Fruit fly (Drosophila melanogaster) whole organism, embryonic: Measurements from ENCODE around the gene Faa.

ENCODE experiments used
- Ada2b ChIP-seq: fragments of 200-800 bp; sonication (Bioruptor generic); IDR thresholded peaks from 2 replicates; pipeline ENCODE4 v1.3.6; 2022; ENCODE audit warnings: missing biosample characterization, missing genetic modification characterization
- Aef1 ChIP-seq: fragments of 200-800 bp; sonication (Bioruptor generic); IDR thresholded peaks from 3 replicates; pipeline ENCODE4 v1.3.6; 2022; ENCODE audit warnings: missing biosample characterization, missing genetic modification characterization
- Antp ChIP-seq: fragments of 200-800 bp; sonication (Bioruptor generic); optimal IDR thresholded peaks from 3 replicates; lab custom pipeline; 2016; ENCODE audit warnings: missing biosample characterization, missing genetic modification characterization
- CG10321 ChIP-seq: fragments of 200-800 bp; sonication (Bioruptor generic); IDR thresholded peaks from 2 replicates; pipeline ENCODE4 v1.3.6; 2022; ENCODE audit warnings: missing biosample characterization, missing genetic modification characterization
- CG11085 ChIP-seq: fragments of 200-800 bp; sonication (Bioruptor generic); IDR thresholded peaks from 2 replicates; pipeline ENCODE4 v1.3.6; 2022; ENCODE audit warnings: missing biosample characterization, missing genetic modification characterization
- CG12104 ChIP-seq: fragments of 200-800 bp; sonication (Bioruptor generic); optimal IDR thresholded peaks from 3 replicates; lab custom pipeline; 2016; ENCODE audit warnings: missing biosample characterization, missing genetic modification characterization
- CG1233 ChIP-seq: fragments of 200-800 bp; sonication (Bioruptor generic); optimal IDR thresholded peaks from 4 replicates; lab custom pipeline; 2018; ENCODE audit warnings: missing biosample characterization, mild to moderate bottlenecking, missing genetic modification characterization
- CG13123 ChIP-seq: fragments of 200-800 bp; sonication (Bioruptor generic); optimal IDR thresholded peaks from 2 replicates; lab custom pipeline; 2016; ENCODE audit warnings: missing biosample characterization, missing genetic modification characterization
- CG13287 ChIP-seq: fragments of 200-800 bp; sonication (Bioruptor generic); IDR thresholded peaks from 2 replicates; pipeline ENCODE4 v1.3.6; 2022; ENCODE audit warnings: missing biosample characterization, missing genetic modification characterization; ENCODE audit not compliant: partially characterized antibody
- CG16815 ChIP-seq: fragments of 200-800 bp; sonication (Bioruptor generic); optimal IDR thresholded peaks from 3 replicates; lab custom pipeline; 2017; ENCODE audit warnings: missing biosample characterization, mild to moderate bottlenecking, missing genetic modification characterization
- CG17385 ChIP-seq: fragments of 200-800 bp; sonication (Bioruptor generic); optimal IDR thresholded peaks from 3 replicates; lab custom pipeline; 2018; ENCODE audit warnings: missing biosample characterization, mild to moderate bottlenecking, missing genetic modification characterization
- CG2120 ChIP-seq: fragments of 200-800 bp; sonication (Bioruptor generic); optimal IDR thresholded peaks from 3 replicates; lab custom pipeline; 2016; ENCODE audit warnings: missing biosample characterization, missing genetic modification characterization
- CG2129 ChIP-seq: fragments of 200-800 bp; sonication (Bioruptor generic); IDR thresholded peaks from 2 replicates; pipeline ENCODE4 v1.3.6; 2022; ENCODE audit warnings: missing biosample characterization, missing genetic modification characterization; ENCODE audit not compliant: partially characterized antibody
- CG2678 ChIP-seq: fragments of 200-800 bp; sonication (Bioruptor generic); optimal IDR thresholded peaks from 3 replicates; lab custom pipeline; 2019; ENCODE audit warnings: missing biosample characterization, mild to moderate bottlenecking, missing genetic modification characterization, moderate library complexity
- CG4360 ChIP-seq: fragments of 200-800 bp; sonication (Bioruptor generic); IDR thresholded peaks from 2 replicates; pipeline ENCODE4 v1.3.6; 2022; ENCODE audit warnings: missing biosample characterization, missing genetic modification characterization
- CG6654 ChIP-seq: fragments of 200-800 bp; sonication (Bioruptor generic); optimal IDR thresholded peaks from 2 replicates; lab custom pipeline; 2017; ENCODE audit warnings: missing biosample characterization, mild to moderate bottlenecking, missing genetic modification characterization
- CG7372 ChIP-seq: fragments of 200-800 bp; sonication (Bioruptor generic); IDR thresholded peaks from 2 replicates; pipeline ENCODE4 v1.3.6; 2022; ENCODE audit warnings: missing biosample characterization, missing genetic modification characterization
- CG7556 ChIP-seq: fragments of 200-800 bp; sonication (Bioruptor generic); optimal IDR thresholded peaks from 2 replicates; lab custom pipeline; 2017; ENCODE audit warnings: missing biosample characterization, mild to moderate bottlenecking, missing genetic modification characterization
- Ets65A ChIP-seq: fragments of 200-800 bp; sonication (Bioruptor generic); peaks from one replicate; lab custom pipeline; 2016; ENCODE audit warnings: missing biosample characterization, missing genetic modification characterization
- HLH3B ChIP-seq: fragments of 200-800 bp; sonication (Bioruptor generic); IDR thresholded peaks from 2 replicates; pipeline ENCODE4 v1.3.6; 2022; ENCODE audit warnings: missing biosample characterization, missing genetic modification characterization
- Hr51 ChIP-seq, 2 experiments: fragments of 200-800 bp; sonication (Bioruptor generic); optimal IDR thresholded peaks; 2 replicates in 1 of 2; 3 replicates in 1 of 2; lab custom pipeline; 2016 to 2018; ENCODE audit warnings: missing biosample characterization in 2 of 2, missing genetic modification characterization in 2 of 2, mild to moderate bottlenecking in 1 of 2, moderate library complexity in 1 of 2
- Nf-YB ChIP-seq: fragments of 200-800 bp; sonication (Bioruptor generic); optimal IDR thresholded peaks from 3 replicates; lab custom pipeline; 2019; ENCODE audit warnings: missing biosample characterization, mild to moderate bottlenecking, missing genetic modification characterization, moderate library complexity
- Opbp ChIP-seq: fragments of 200-800 bp; sonication (Bioruptor generic); IDR thresholded peaks from 3 replicates; pipeline ENCODE4 v1.3.6; 2022; ENCODE audit warnings: missing biosample characterization, missing genetic modification characterization; ENCODE audit not compliant: partially characterized antibody
- Taf1 ChIP-seq: fragments of 200-800 bp; sonication (Bioruptor generic); IDR thresholded peaks from 2 replicates; pipeline ENCODE4 v1.3.6; 2022; ENCODE audit warnings: missing biosample characterization, missing genetic modification characterization
- amos ChIP-seq: fragments of 200-800 bp; sonication (Bioruptor generic); IDR thresholded peaks from 2 replicates; pipeline ENCODE4 v1.3.6; 2022; ENCODE audit warnings: missing biosample characterization, missing genetic modification characterization; ENCODE audit not compliant: partially characterized antibody
- ash1 ChIP-seq: fragments of 200-800 bp; sonication (Bioruptor generic); optimal IDR thresholded peaks from 2 replicates; lab custom pipeline; 2018; ENCODE audit warnings: missing biosample characterization, mild to moderate bottlenecking, missing genetic modification characterization
- bab2 ChIP-seq: fragments of 200-800 bp; sonication (Bioruptor generic); optimal IDR thresholded peaks from 2 replicates; lab custom pipeline; 2016; ENCODE audit warnings: missing biosample characterization, missing genetic modification characterization
- bbx ChIP-seq: fragments of 200-800 bp; sonication (Bioruptor generic); IDR thresholded peaks from 2 replicates; pipeline ENCODE4 v1.3.6; 2022; ENCODE audit warnings: missing biosample characterization, missing genetic modification characterization; ENCODE audit not compliant: partially characterized antibody
- cato ChIP-seq: fragments of 200-800 bp; sonication (Bioruptor generic); optimal IDR thresholded peaks from 2 replicates; lab custom pipeline; 2016; ENCODE audit warnings: missing biosample characterization, missing genetic modification characterization, borderline replicate concordance
- cwo ChIP-seq: fragments of 200-800 bp; sonication (Bioruptor generic); optimal IDR thresholded peaks from 3 replicates; lab custom pipeline; 2017; ENCODE audit warnings: missing biosample characterization, missing genetic modification characterization, mild to moderate bottlenecking, moderate library complexity, missing genetic modification reagents
- ems ChIP-seq: fragments of 200-800 bp; sonication (Bioruptor generic); optimal IDR thresholded peaks from 3 replicates; lab custom pipeline; 2016; ENCODE audit warnings: missing biosample characterization, missing genetic modification characterization
- eve ChIP-seq, 2 experiments: fragments of >200 bp; optimal IDR thresholded peaks; 2 replicates each; lab custom pipeline; 2017; ENCODE audit warnings: missing biosample characterization in 2 of 2, missing genetic modification characterization in 2 of 2
- fd102C ChIP-seq: fragments of 200-800 bp; sonication (Bioruptor generic); optimal IDR thresholded peaks from 2 replicates; lab custom pipeline; 2018; ENCODE audit warnings: missing biosample characterization, mild to moderate bottlenecking, missing genetic modification characterization, moderate library complexity
- hbn ChIP-seq: fragments of 200-800 bp; sonication (Bioruptor generic); IDR thresholded peaks from 2 replicates; pipeline ENCODE4 v1.3.6; 2022; ENCODE audit warnings: missing biosample characterization, missing genetic modification characterization; ENCODE audit not compliant: partially characterized antibody
- jigr1 ChIP-seq: fragments of 200-800 bp; sonication (Bioruptor generic); IDR thresholded peaks from 3 replicates; pipeline ENCODE4 v1.3.6; 2022; ENCODE audit warnings: missing biosample characterization, missing genetic modification characterization
- knrl ChIP-seq: fragments of 200-800 bp; sonication (Bioruptor generic); IDR thresholded peaks from 3 replicates; pipeline ENCODE4 v1.3.6; 2022; ENCODE audit warnings: missing biosample characterization, missing genetic modification characterization; ENCODE audit not compliant: partially characterized antibody
- mam ChIP-seq: fragments of 200-800 bp; sonication (Bioruptor generic); optimal IDR thresholded peaks from 3 replicates; lab custom pipeline; 2016; ENCODE audit warnings: missing biosample characterization, missing genetic modification characterization
- org-1 ChIP-seq: fragments of 200-800 bp; sonication (Bioruptor generic); optimal IDR thresholded peaks from 2 replicates; lab custom pipeline; 2017; ENCODE audit warnings: missing biosample characterization, missing genetic modification characterization
- p53 ChIP-seq: fragments of 200-800 bp; sonication (Bioruptor generic); optimal IDR thresholded peaks from 2 replicates; lab custom pipeline; 2016; ENCODE audit warnings: missing biosample characterization, missing genetic modification characterization
- pb ChIP-seq: fragments of 200-800 bp; sonication (Bioruptor generic); optimal IDR thresholded peaks from 3 replicates; lab custom pipeline; 2016; ENCODE audit warnings: missing biosample characterization, missing genetic modification characterization
- prd ChIP-seq, 3 experiments: fragments of >200 bp in 2 of 3; fragments of 200-800 bp in 1 of 3; sonication (Bioruptor generic) in 1 of 3; optimal IDR thresholded peaks in 2 of 3; IDR thresholded peaks in 1 of 3; 2 replicates in 2 of 3; 3 replicates in 1 of 3; pipeline versions ENCODE4 v1.3.6 to Lab custom; 2017 to 2022; ENCODE audit warnings: missing biosample characterization in 1 of 3, missing genetic modification characterization in 1 of 3
- salm ChIP-seq: fragments of 200-800 bp; sonication (Bioruptor generic); optimal IDR thresholded peaks from 2 replicates; lab custom pipeline; 2018; ENCODE audit warnings: missing biosample characterization, mild to moderate bottlenecking, missing genetic modification characterization
- sd ChIP-seq: fragments of 200-800 bp; sonication (Bioruptor generic); optimal IDR thresholded peaks from 3 replicates; lab custom pipeline; 2018; ENCODE audit warnings: missing biosample characterization, mild to moderate bottlenecking, missing genetic modification characterization, moderate library complexity
- sens ChIP-seq: fragments of 200-800 bp; sonication (Bioruptor generic); peaks from one replicate; lab custom pipeline; 2016; ENCODE audit warnings: missing biosample characterization, missing genetic modification characterization
- shn ChIP-seq: fragments of 200-800 bp; sonication (Bioruptor generic); optimal IDR thresholded peaks from 3 replicates; lab custom pipeline; 2016; ENCODE audit warnings: missing biosample characterization, missing genetic modification characterization
- sob ChIP-seq: fragments of 200-800 bp; sonication (Bioruptor generic); IDR thresholded peaks from 2 replicates; pipeline ENCODE4 v1.3.6; 2022; ENCODE audit warnings: missing biosample characterization, missing genetic modification characterization
- usp ChIP-seq: fragments of >200 bp; optimal IDR thresholded peaks from 2 replicates; lab custom pipeline; 2017; ENCODE audit warnings: missing biosample characterization, missing genetic modification characterization
- zfh2 ChIP-seq: fragments of 200-800 bp; sonication (Bioruptor generic); optimal IDR thresholded peaks from 2 replicates; lab custom pipeline; 2016; ENCODE audit warnings: missing biosample characterization, missing genetic modification characterization

The Faa gene

dm6 chr3L:4103258-4104247, 29.8 kb upstream of the Faa start, which contains the start of gene Fit1 (continued):
- peak; percentile 39; the same call in 2 of the 3 replicates for TF ChIP-seq knrl (GFP tag; lab: Robert Waterston, UW)
- no peak for TF ChIP-seq jigr1 (GFP tag; lab: Robert Waterston, UW)
- peak; percentile 82 for TF ChIP-seq sd (tag; lab: Kevin White, UChicago)
- TF ChIP-seq sob = no peak
- TF ChIP-seq usp (GFP tag; lab: Kevin White, UChicago) = no peak
- TF ChIP-seq Ada2b (GFP tag; lab: Robert Waterston, UW) = no peak
- no peak for TF ChIP-seq Antp
- peak; percentile 50 for TF ChIP-seq CG13287
- TF ChIP-seq CG2678 (tag; lab: Kevin White, UChicago) = peak; percentile 14
- no peak for TF ChIP-seq bab2 (GFP tag; lab: Kevin White, UChicago)
- 0 out of 2 replicates have a peak, but pooled peaks have one; percentile 37 for TF ChIP-seq CG2129 (GFP tag; lab: Robert Waterston, UW)
- TF ChIP-seq Hr51 (GFP tag; optimal IDR thresholded peaks at IDR 0.05; lab: Kevin White, UChicago) = no peak
- no peak for TF ChIP-seq CG2120
- TF ChIP-seq cato (GFP tag; lab: Kevin White, UChicago) = no peak
- peak; percentile 58 for TF ChIP-seq hbn (GFP tag; lab: Robert Waterston, UW)
- no peak for TF ChIP-seq CG1233 (GFP tag; lab: Kevin White, UChicago)
- TF ChIP-seq CG16815 = no peak
- no peak for TF ChIP-seq fd102C (GFP tag; lab: Kevin White, UChicago)
- TF ChIP-seq sens = no peak
- no peak for TF ChIP-seq CG7372 (GFP tag; lab: Robert Waterston, UW)
- TF ChIP-seq CG4360 (GFP tag; lab: Robert Waterston, UW) = no peak
- TF ChIP-seq Opbp (GFP tag; lab: Robert Waterston, UW) = peak; percentile 53; the same call in 2 of the 3 replicates
- TF ChIP-seq Aef1 (GFP tag; lab: Robert Waterston, UW) = peak; percentile 58
- TF ChIP-seq prd (optimal IDR thresholded peaks at IDR 0.05; lab: Kevin White, UChicago) = no peak
- no peak for TF ChIP-seq prd (GFP tag; IDR thresholded peaks at IDR 0.05; lab: Robert Waterston, UW)
- no peak for TF ChIP-seq ash1 (GFP tag; lab: Kevin White, UChicago)
- no peak for TF ChIP-seq CG12104 (GFP tag; lab: Kevin White, UChicago)
- no peak for TF ChIP-seq HLH3B (GFP tag; lab: Robert Waterston, UW)
- no peak for TF ChIP-seq Ets65A (GFP tag; lab: Kevin White, UChicago)
- no peak for TF ChIP-seq CG10321
- no peak for TF ChIP-seq mam
- peak; percentile 79 for TF ChIP-seq bbx (GFP tag; lab: Robert Waterston, UW)
- TF ChIP-seq salm (tag; lab: Kevin White, UChicago) = no peak
- TF ChIP-seq CG13123 = no peak
- TF ChIP-seq CG11085 = no peak
- TF ChIP-seq ems (GFP tag; lab: Kevin White, UChicago) = no peak
- no peak for TF ChIP-seq CG7556 (GFP tag; lab: Kevin White, UChicago)
- TF ChIP-seq org-1 (GFP tag; lab: Kevin White, UChicago) = no peak
- no peak for TF ChIP-seq Taf1
- TF ChIP-seq zfh2 (GFP tag; lab: Kevin White, UChicago) = no peak
- no peak for TF ChIP-seq CG17385 (GFP tag; lab: Kevin White, UChicago)
- no peak for TF ChIP-seq shn (GFP tag; lab: Kevin White, UChicago)
- no peak for TF ChIP-seq p53 (GFP tag; lab: Kevin White, UChicago)
- no peak for TF ChIP-seq Nf-YB
- TF ChIP-seq pb (GFP tag; lab: Kevin White, UChicago) = no peak
- TF ChIP-seq eve (GFP tag; optimal IDR thresholded peaks at IDR 0.05; lab: Kevin White, UChicago) = no peak
- peak; percentile 71; the same call in 1 of the 2 replicates for TF ChIP-seq amos
- no peak for TF ChIP-seq CG6654 (GFP tag; lab: Kevin White, UChicago)
- peak; percentile 63 for TF ChIP-seq cwo (GFP tag; lab: Kevin White, UChicago)
